Worm (Caenorhabditis elegans) whole organism, L4/young adult: ENCODE results near the gene str-248.

Experiments
- dao-5 ChIP-seq: sonication (generic microtip); optimal IDR thresholded peaks from 2 replicates; lab custom pipeline; 2016; ENCODE audit warnings: missing genotype, missing genetic modification characterization, moderate library complexity, missing compliant biosample characterization
- him-1 ChIP-seq: sonication (generic microtip); optimal IDR thresholded peaks from 2 replicates; lab custom pipeline; 2016; ENCODE audit warnings: missing genotype, missing genetic modification reagents, missing genetic modification characterization, missing compliant biosample characterization

- TF ChIP-seq dao-5 (no peak), him-1 (tag; lab: Kevin White, UChicago) (no peak)
Measured at ce11 chrV:15673707-15674106, 44.3 kb upstream of the str-248 start, which contains the start of gene nhr-51.
